Worm (Caenorhabditis elegans) whole organism, L4 larva: Measurements from ENCODE around the gene C50B6.7.

ENCODE experiments used
- F10B5.3 ChIP-seq: sonication (generic microtip); optimal IDR thresholded peaks from 2 replicates; lab custom pipeline; 2016; ENCODE audit warnings: mild to moderate bottlenecking, missing genetic modification characterization, missing compliant biosample characterization
- F26F4.8 ChIP-seq: fragments of 200-800 bp; sonication (Bioruptor generic); conservative IDR thresholded peaks from 2 replicates; pipeline ENCODE4 v1.3.6; 2022; ENCODE audit warnings: missing genetic modification characterization, missing compliant biosample characterization
- F37D6.2 ChIP-seq: sonication (generic microtip); optimal IDR thresholded peaks from 2 replicates; lab custom pipeline; 2016; ENCODE audit warnings: mild to moderate bottlenecking, missing genetic modification characterization, missing compliant biosample characterization
- F44E2.7 ChIP-seq: fragments of 200-800 bp; sonication (Bioruptor generic); IDR thresholded peaks from 2 replicates; pipeline ENCODE4 v2.1.2; 2022; ENCODE audit warnings: missing genetic modification characterization, missing compliant biosample characterization
- T20F7.1 ChIP-seq: fragments of 200-800 bp; sonication (Bioruptor generic); optimal IDR thresholded peaks from 2 replicates; lab custom pipeline; 2018; ENCODE audit warnings: mild to moderate bottlenecking, missing genetic modification characterization, missing compliant biosample characterization
- Y105C5A.15 ChIP-seq: fragments of 200-800 bp; sonication (Bioruptor generic); IDR thresholded peaks from 2 replicates; pipeline ENCODE4 v1.3.6; 2022; ENCODE audit warnings: missing genetic modification characterization, missing compliant biosample characterization
- Y5F2A.4 ChIP-seq: fragments of 200-800 bp; sonication (Bioruptor generic); optimal IDR thresholded peaks from 2 replicates; lab custom pipeline; 2018; ENCODE audit warnings: mild to moderate bottlenecking, missing genetic modification characterization, missing compliant biosample characterization
- Y75B8A.6 ChIP-seq: fragments of 200-800 bp; sonication (Bioruptor generic); IDR thresholded peaks from 2 replicates; pipeline ENCODE4 v1.3.6; 2022; ENCODE audit warnings: missing genetic modification reagents, missing genetic modification characterization, missing compliant biosample characterization
- aha-1 ChIP-seq: fragments of 150-350 bp; peaks from one replicate; lab custom pipeline; 2014; ENCODE audit warnings: missing biosample characterization, missing genetic modification characterization
- attf-4 ChIP-seq: sonication (generic microtip); optimal IDR thresholded peaks from 3 replicates; lab custom pipeline; 2017; ENCODE audit warnings: missing biosample characterization, missing genetic modification characterization
- ceh-32 ChIP-seq: sonication (generic microtip); optimal IDR thresholded peaks from 2 replicates; lab custom pipeline; 2016; ENCODE audit warnings: mild to moderate bottlenecking, missing genetic modification characterization, missing compliant biosample characterization; ENCODE audit not compliant: poor library complexity
- ceh-44 ChIP-seq: fragments of 200-800 bp; sonication (Bioruptor generic); IDR thresholded peaks from 2 replicates; pipeline ENCODE4 v1.3.6; 2022; ENCODE audit warnings: missing genetic modification reagents, missing genetic modification characterization, missing compliant biosample characterization
- ceh-82 ChIP-seq: sonication (generic microtip); optimal IDR thresholded peaks from 2 replicates; lab custom pipeline; 2017; ENCODE audit warnings: missing biosample characterization, missing genetic modification characterization
- daf-12 ChIP-seq: fragments of 150-350 bp; optimal IDR thresholded peaks from 2 replicates; lab custom pipeline; 2014; ENCODE audit warnings: missing biosample characterization, missing genetic modification reagents, missing genetic modification characterization
- daf-19 ChIP-seq: fragments of 200-800 bp; sonication (Bioruptor generic); conservative IDR thresholded peaks from 2 replicates; pipeline ENCODE4 v1.3.6; 2022; ENCODE audit warnings: missing genetic modification characterization, missing compliant biosample characterization
- dmd-8 ChIP-seq: fragments of 200-800 bp; sonication (Bioruptor generic); IDR thresholded peaks from 2 replicates; pipeline ENCODE4 v1.3.6; 2022; ENCODE audit warnings: missing genetic modification characterization, missing compliant biosample characterization
- dpl-1 ChIP-seq: fragments of 150-350 bp; optimal IDR thresholded peaks from 2 replicates; lab custom pipeline; 2014; ENCODE audit warnings: missing biosample characterization, missing genetic modification reagents, missing genetic modification characterization
- dve-1 ChIP-seq: sonication (generic microtip); optimal IDR thresholded peaks from 2 replicates; lab custom pipeline; 2017; ENCODE audit warnings: antibody characterized with exemption, mild to moderate bottlenecking, missing genetic modification characterization, missing compliant biosample characterization; ENCODE audit not compliant: insufficient read depth
- egl-27 ChIP-seq: sonication (generic microtip); optimal IDR thresholded peaks from 3 replicates; lab custom pipeline; 2017; ENCODE audit warnings: missing biosample characterization, missing genetic modification reagents, missing genetic modification characterization
- egl-43 ChIP-seq: fragments of 200-800 bp; sonication (Bioruptor generic); IDR thresholded peaks from 2 replicates; pipeline ENCODE4 v1.3.6; 2022; ENCODE audit warnings: missing genetic modification reagents, missing genetic modification characterization, missing compliant biosample characterization
- hif-1 ChIP-seq, 2 experiments: sonication (generic microtip); optimal IDR thresholded peaks; 2 replicates each; lab custom pipeline; 2016 to 2017; ENCODE audit warnings: missing compliant biosample characterization in 2 of 2, missing genetic modification characterization in 2 of 2, missing genetic modification reagents in 2 of 2, missing genotype in 2 of 2, mild to moderate bottlenecking in 1 of 2
- hlh-11 ChIP-seq: fragments of 200-800 bp; sonication (Bioruptor generic); optimal IDR thresholded peaks from 2 replicates; lab custom pipeline; 2018; ENCODE audit warnings: mild to moderate bottlenecking, missing genetic modification characterization, missing compliant biosample characterization
- hlh-30 ChIP-seq: sonication (generic microtip); optimal IDR thresholded peaks from 2 replicates; lab custom pipeline; 2017; ENCODE audit warnings: antibody characterized with exemption, mild to moderate bottlenecking, missing genetic modification characterization, missing compliant biosample characterization; ENCODE audit not compliant: insufficient read depth
- hmg-1.1 ChIP-seq: fragments of 200-800 bp; sonication (Bioruptor generic); IDR thresholded peaks from 2 replicates; pipeline ENCODE4 v1.3.6; 2022; ENCODE audit warnings: missing genetic modification reagents, missing genetic modification characterization, missing compliant biosample characterization
- jun-1 ChIP-seq: fragments of 150-350 bp; optimal IDR thresholded peaks from 2 replicates; lab custom pipeline; 2014; ENCODE audit warnings: missing biosample characterization, missing genetic modification reagents, missing genetic modification characterization
- lin-38 ChIP-seq: fragments of 200-800 bp; sonication (Bioruptor generic); IDR thresholded peaks from 2 replicates; pipeline ENCODE4 v1.3.6; 2022; ENCODE audit warnings: missing genetic modification reagents, missing genetic modification characterization, missing compliant biosample characterization
- lsy-2 ChIP-seq, 2 experiments: fragments of 150-350 bp in 1 of 2; sonication (generic microtip) in 1 of 2; optimal IDR thresholded peaks; 2 replicates each; lab custom pipeline; 2014 to 2017; ENCODE audit warnings: missing biosample characterization in 2 of 2, missing genetic modification characterization in 2 of 2
- madf-5 ChIP-seq, 2 experiments: fragments of 200-800 bp; sonication (Bioruptor generic); IDR thresholded peaks; 2 replicates each; pipeline ENCODE4 v1.3.6; 2022; ENCODE audit warnings: missing compliant biosample characterization in 2 of 2, missing genetic modification characterization in 2 of 2
- madf-9 ChIP-seq: fragments of 200-800 bp; sonication (Bioruptor generic); conservative IDR thresholded peaks from 2 replicates; pipeline ENCODE4 v1.3.6; 2022; ENCODE audit warnings: missing genetic modification reagents, missing genetic modification characterization, missing compliant biosample characterization
- mdt-29 ChIP-seq: fragments of 200-800 bp; sonication (Bioruptor generic); IDR thresholded peaks from 2 replicates; pipeline ENCODE4 v1.3.6; 2022; ENCODE audit warnings: missing genetic modification reagents, missing genetic modification characterization, missing compliant biosample characterization
- mxl-2 ChIP-seq: fragments of 200-800 bp; sonication (Bioruptor generic); conservative IDR thresholded peaks from 2 replicates; pipeline ENCODE4 v1.3.6; 2022; ENCODE audit warnings: missing genetic modification reagents, missing genetic modification characterization, missing compliant biosample characterization
- nhr-10 ChIP-seq: fragments of 150-350 bp; optimal IDR thresholded peaks from 2 replicates; lab custom pipeline; 2014; ENCODE audit warnings: missing biosample characterization, missing genetic modification characterization
- nhr-11 ChIP-seq: fragments of 150-350 bp; optimal IDR thresholded peaks from 2 replicates; lab custom pipeline; 2014; ENCODE audit warnings: missing biosample characterization, missing genetic modification characterization
- nhr-111 ChIP-seq: fragments of 200-800 bp; sonication (Bioruptor generic); optimal IDR thresholded peaks from 2 replicates; lab custom pipeline; 2018; ENCODE audit warnings: mild to moderate bottlenecking, missing genetic modification characterization, missing compliant biosample characterization
- nhr-237 ChIP-seq: sonication (generic microtip); optimal IDR thresholded peaks from 2 replicates; lab custom pipeline; 2017; ENCODE audit warnings: missing biosample characterization, missing genetic modification characterization
- nhr-28 ChIP-seq: fragments of 150-350 bp; optimal IDR thresholded peaks from 2 replicates; lab custom pipeline; 2014; ENCODE audit warnings: missing biosample characterization, missing genetic modification characterization
- nhr-41 ChIP-seq: fragments of 200-800 bp; sonication (Bioruptor generic); IDR thresholded peaks from 2 replicates; pipeline ENCODE4 v1.3.6; 2022; ENCODE audit warnings: missing genetic modification reagents, missing genetic modification characterization, missing compliant biosample characterization
- nhr-48 ChIP-seq: sonication (generic microtip); optimal IDR thresholded peaks from 2 replicates; lab custom pipeline; 2016; ENCODE audit warnings: mild to moderate bottlenecking, missing genetic modification characterization, missing compliant biosample characterization
- nhr-6 ChIP-seq: fragments of 150-350 bp; optimal IDR thresholded peaks from 2 replicates; lab custom pipeline; 2014; ENCODE audit warnings: missing biosample characterization, missing genetic modification characterization
- nhr-77 ChIP-seq: fragments of 150-350 bp; optimal IDR thresholded peaks from 2 replicates; lab custom pipeline; 2014; ENCODE audit warnings: missing biosample characterization, missing genetic modification characterization
- pqm-1 ChIP-seq: sonication (generic microtip); optimal IDR thresholded peaks from 2 replicates; lab custom pipeline; 2017; ENCODE audit warnings: missing biosample characterization, missing genetic modification characterization
- skn-1 ChIP-seq: fragments of 150-350 bp; optimal IDR thresholded peaks from 2 replicates; lab custom pipeline; 2014; ENCODE audit warnings: missing biosample characterization, missing genetic modification characterization
- snpc-4 ChIP-seq: fragments of 150-350 bp; optimal IDR thresholded peaks from 2 replicates; lab custom pipeline; 2014; ENCODE audit warnings: missing biosample characterization, missing genetic modification characterization
- spr-3 ChIP-seq: fragments of 200-800 bp; sonication (Bioruptor generic); optimal IDR thresholded peaks from 2 replicates; lab custom pipeline; 2018; ENCODE audit warnings: mild to moderate bottlenecking, missing genetic modification characterization, missing compliant biosample characterization
- tag-97 ChIP-seq: fragments of 200-800 bp; sonication (Bioruptor generic); IDR thresholded peaks from 2 replicates; pipeline ENCODE4 v1.3.6; 2022; ENCODE audit warnings: missing genetic modification characterization, missing compliant biosample characterization
- unc-130 ChIP-seq: sonication (generic microtip); optimal IDR thresholded peaks from 2 replicates; lab custom pipeline; 2016; ENCODE audit warnings: missing genetic modification reagents, missing genetic modification characterization, missing compliant biosample characterization
- unc-62 ChIP-seq, 3 experiments: fragments of 150-350 bp in 1 of 3; sonication (generic microtip); optimal IDR thresholded peaks in 2 of 3; peaks in 1 of 3; 1 replicate in 1 of 3; 2 replicates in 2 of 3; lab custom pipeline; 2014 to 2017; ENCODE audit warnings: missing biosample characterization in 3 of 3, missing genetic modification characterization in 3 of 3, missing genetic modification reagents in 3 of 3, missing genotype in 1 of 3
- zag-1 ChIP-seq: fragments of 150-350 bp; optimal IDR thresholded peaks from 2 replicates; lab custom pipeline; 2014; ENCODE audit warnings: missing biosample characterization, missing genetic modification characterization
- zfp-2 ChIP-seq: sonication (generic microtip); optimal IDR thresholded peaks from 2 replicates; lab custom pipeline; 2016; ENCODE audit warnings: mild to moderate bottlenecking, missing genetic modification characterization, missing compliant biosample characterization
- zip-2 ChIP-seq: fragments of 150-350 bp; optimal IDR thresholded peaks from 2 replicates; lab custom pipeline; 2014; ENCODE audit warnings: missing biosample characterization, missing genetic modification characterization
- ztf-11 ChIP-seq: fragments of 150-350 bp; optimal IDR thresholded peaks from 2 replicates; lab custom pipeline; 2014; ENCODE audit warnings: missing biosample characterization, missing genetic modification characterization
- ztf-7 ChIP-seq: fragments of 150-350 bp; optimal IDR thresholded peaks from 2 replicates; lab custom pipeline; 2014; ENCODE audit warnings: missing biosample characterization, missing genetic modification characterization

Gene C50B6.7

DNA sequence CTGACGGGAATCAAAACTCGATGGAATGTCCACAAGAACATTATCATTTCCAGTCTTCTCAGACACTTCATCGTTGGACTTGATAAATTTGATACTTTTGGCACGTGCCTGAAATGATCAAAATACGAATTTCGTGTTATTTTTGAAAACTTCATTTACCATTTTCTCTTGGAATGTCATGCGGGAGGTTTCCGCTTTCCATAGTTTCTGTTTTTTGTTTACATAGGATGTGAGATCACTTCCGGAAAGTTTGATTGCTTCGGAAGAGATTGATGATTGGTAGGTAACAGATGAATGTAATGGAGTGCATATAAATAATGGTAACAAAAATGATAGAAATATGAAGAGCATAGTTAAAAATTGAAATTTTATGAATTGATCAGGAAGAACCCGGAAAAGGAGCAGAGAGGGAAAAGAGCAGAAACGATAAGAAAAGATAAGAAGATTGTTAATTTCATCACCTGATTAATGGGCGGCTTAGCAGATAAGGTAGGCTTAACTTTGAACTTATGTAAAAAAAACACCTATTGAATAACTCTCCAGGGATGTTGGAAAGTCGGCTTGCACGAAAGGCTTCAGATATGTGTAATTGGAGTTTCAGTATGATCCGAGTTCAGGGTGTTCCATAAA is 33.0 kb upstream of the C50B6.7 start, which contains the start of gene F32H5.1:
TSS of gene F32H5.1 (minus strand) at position 386 of the 630 bp plus-strand sequence.
- TF ChIP-seq unc-130 (GFP tag; lab: Kevin White, UChicago), result no peak
- TF ChIP-seq ceh-44, result no peak
- no peak for TF ChIP-seq mdt-29 (GFP tag; lab: Robert Waterston, UW)
- no peak for TF ChIP-seq unc-62 (GFP tag; optimal IDR thresholded peaks at IDR 0.05 in 1 of 2; lab: Kevin White, UChicago)
- TF ChIP-seq unc-62 (tag; optimal IDR thresholded peaks at IDR 0.05; lab: Kevin White, UChicago), result no peak
- no peak for TF ChIP-seq hlh-11 (tag; lab: Kevin White, UChicago)
- no peak for TF ChIP-seq dpl-1 (GFP tag; lab: Kevin White, UChicago)
- no peak for TF ChIP-seq ceh-32
- TF ChIP-seq ztf-7 (tag; lab: Kevin White, UChicago), result peak; percentile 81
- no peak for TF ChIP-seq nhr-77 (tag; lab: Kevin White, UChicago)
- TF ChIP-seq pqm-1 (tag; lab: Kevin White, UChicago), result peak; percentile 88
- no peak for TF ChIP-seq F10B5.3 (tag; lab: Kevin White, UChicago)
- no peak for TF ChIP-seq hlh-30
- TF ChIP-seq daf-19 (GFP tag; lab: Robert Waterston, UW), result no peak
- no peak for TF ChIP-seq zfp-2 (tag; lab: Kevin White, UChicago)
- TF ChIP-seq skn-1 (tag; lab: Kevin White, UChicago), result no peak
- TF ChIP-seq snpc-4 (tag; lab: Kevin White, UChicago), result no peak
- no peak for TF ChIP-seq egl-43 (GFP tag; lab: Robert Waterston, UW)
- TF ChIP-seq Y75B8A.6 (GFP tag; lab: Robert Waterston, UW), result no peak
- no peak for TF ChIP-seq zip-2 (tag; lab: Kevin White, UChicago)
- TF ChIP-seq F26F4.8 (GFP tag; lab: Robert Waterston, UW), result no peak
- TF ChIP-seq Y5F2A.4 (GFP tag; lab: Kevin White, UChicago), result no peak
- no peak for TF ChIP-seq nhr-41 (GFP tag; lab: Robert Waterston, UW)
- no peak for TF ChIP-seq egl-27 (tag; lab: Kevin White, UChicago)
- no peak for TF ChIP-seq nhr-237
- no peak for TF ChIP-seq nhr-48
- TF ChIP-seq hif-1 (tag; optimal IDR thresholded peaks at IDR 0.05; lab: Kevin White, UChicago), result no peak
- no peak for TF ChIP-seq attf-4
- peak; percentile 18 for TF ChIP-seq aha-1 (tag; lab: Kevin White, UChicago)
- no peak for TF ChIP-seq ceh-82 (tag; lab: Kevin White, UChicago)
- TF ChIP-seq tag-97, result no peak
- TF ChIP-seq daf-12, result no peak
- TF ChIP-seq lin-38 (GFP tag; lab: Robert Waterston, UW), result no peak
- TF ChIP-seq dve-1 (tag; lab: Kevin White, UChicago), result peak; percentile 31
- no peak for TF ChIP-seq nhr-10
- TF ChIP-seq ztf-11 (tag; lab: Kevin White, UChicago), result no peak
- TF ChIP-seq mxl-2 (GFP tag; lab: Robert Waterston, UW), result no peak
- TF ChIP-seq lsy-2 (tag; optimal IDR thresholded peaks at IDR 0.05; lab: Kevin White, UChicago), result peak in 1 of 2 experiments; percentile 11
- peak; percentile 42 for TF ChIP-seq nhr-28 (tag; lab: Kevin White, UChicago)
- no peak for TF ChIP-seq T20F7.1 (GFP tag; lab: Kevin White, UChicago)
- no peak for TF ChIP-seq F44E2.7
- TF ChIP-seq hmg-1.1 (GFP tag; lab: Robert Waterston, UW), result no peak
- no peak for TF ChIP-seq nhr-6 (tag; lab: Kevin White, UChicago)
- no peak for TF ChIP-seq F37D6.2
- TF ChIP-seq nhr-111 (GFP tag; lab: Kevin White, UChicago), result no peak
- TF ChIP-seq madf-5 (GFP tag; IDR thresholded peaks at IDR 0.05; lab: Robert Waterston, UW), result no peak
- TF ChIP-seq nhr-11, result no peak
- no peak for TF ChIP-seq zag-1 (tag; lab: Kevin White, UChicago)
- no peak for TF ChIP-seq dmd-8 (GFP tag; lab: Robert Waterston, UW)
- TF ChIP-seq madf-9 (GFP tag; lab: Robert Waterston, UW), result no peak
- TF ChIP-seq jun-1 (tag; lab: Kevin White, UChicago), result no peak
- TF ChIP-seq spr-3, result no peak
- no peak for TF ChIP-seq Y105C5A.15 (GFP tag; lab: Robert Waterston, UW)
